Fruit fly (Drosophila melanogaster) whole organism, embryonic: ENCODE measurements around the gene Hr96.

ENCODE experiments used
- Abd-B ChIP-seq: fragments of 200-800 bp; sonication (Bioruptor generic); optimal IDR thresholded peaks from 2 replicates; lab custom pipeline; 2018; ENCODE audit warnings: missing biosample characterization, mild to moderate bottlenecking, missing genetic modification characterization, moderate library complexity
- Bgb ChIP-seq: fragments of 200-800 bp; sonication (Bioruptor generic); IDR thresholded peaks from 2 replicates; pipeline ENCODE4 v1.3.6; 2022; ENCODE audit warnings: missing biosample characterization, missing genetic modification characterization; ENCODE audit not compliant: partially characterized antibody
- CG10462 ChIP-seq: fragments of 200-800 bp; sonication (Bioruptor generic); optimal IDR thresholded peaks from 2 replicates; lab custom pipeline; 2016; ENCODE audit warnings: missing biosample characterization, missing genetic modification characterization
- CG10979 ChIP-seq: fragments of 200-800 bp; sonication (Bioruptor generic); optimal IDR thresholded peaks from 2 replicates; lab custom pipeline; 2018; ENCODE audit warnings: missing biosample characterization, mild to moderate bottlenecking, missing genetic modification characterization, moderate library complexity
- CG11504 ChIP-seq: fragments of 200-800 bp; sonication (Bioruptor generic); optimal IDR thresholded peaks from 3 replicates; lab custom pipeline; 2019; ENCODE audit warnings: missing biosample characterization, mild to moderate bottlenecking, missing genetic modification characterization, moderate library complexity
- CG1233 ChIP-seq: fragments of 200-800 bp; sonication (Bioruptor generic); optimal IDR thresholded peaks from 4 replicates; lab custom pipeline; 2018; ENCODE audit warnings: missing biosample characterization, mild to moderate bottlenecking, missing genetic modification characterization
- CG15269 ChIP-seq: fragments of 200-800 bp; sonication (Bioruptor generic); optimal IDR thresholded peaks from 2 replicates; lab custom pipeline; 2018; ENCODE audit warnings: missing biosample characterization, mild to moderate bottlenecking, missing genetic modification characterization, moderate library complexity
- CG17186 ChIP-seq: fragments of 200-800 bp; sonication (Bioruptor generic); optimal IDR thresholded peaks from 3 replicates; lab custom pipeline; 2017; ENCODE audit warnings: missing biosample characterization, missing genetic modification reagents, missing genetic modification characterization
- CG2712 ChIP-seq: fragments of 200-800 bp; optimal IDR thresholded peaks from 3 replicates; lab custom pipeline; 2019; ENCODE audit warnings: missing biosample characterization, mild to moderate bottlenecking, missing genetic modification characterization, moderate library complexity
- CG30020 ChIP-seq: fragments of 200-800 bp; optimal IDR thresholded peaks from 2 replicates; lab custom pipeline; 2019; ENCODE audit warnings: missing biosample characterization, mild to moderate bottlenecking, missing genetic modification characterization, moderate library complexity
- CG32532 ChIP-seq: fragments of 200-800 bp; sonication (Bioruptor generic); IDR thresholded peaks from 2 replicates; pipeline ENCODE4 v1.3.6; 2022; ENCODE audit warnings: missing biosample characterization, missing genetic modification characterization
- CG34376 ChIP-seq: fragments of 200-800 bp; sonication (Bioruptor generic); optimal IDR thresholded peaks from 2 replicates; lab custom pipeline; 2018; ENCODE audit warnings: missing biosample characterization, mild to moderate bottlenecking, missing genetic modification characterization
- CG3838 ChIP-seq: fragments of 200-800 bp; sonication (Bioruptor generic); optimal IDR thresholded peaks from 3 replicates; lab custom pipeline; 2016; ENCODE audit warnings: missing biosample characterization, missing genetic modification characterization
- CG3847 ChIP-seq: fragments of 200-800 bp; sonication (Bioruptor generic); IDR thresholded peaks from 2 replicates; pipeline ENCODE4 v1.3.6; 2022; ENCODE audit warnings: missing biosample characterization, missing genetic modification characterization
- CG4424 ChIP-seq: fragments of 200-800 bp; sonication (Bioruptor generic); optimal IDR thresholded peaks from 3 replicates; lab custom pipeline; 2016; ENCODE audit warnings: missing biosample characterization, missing genetic modification characterization
- CG5180 ChIP-seq: fragments of 200-800 bp; sonication (Bioruptor generic); optimal IDR thresholded peaks from 3 replicates; lab custom pipeline; 2017; ENCODE audit warnings: missing biosample characterization, missing genetic modification characterization, mild to moderate bottlenecking, moderate library complexity, missing genetic modification reagents
- CG6654 ChIP-seq: fragments of 200-800 bp; sonication (Bioruptor generic); optimal IDR thresholded peaks from 2 replicates; lab custom pipeline; 2017; ENCODE audit warnings: missing biosample characterization, mild to moderate bottlenecking, missing genetic modification characterization
- CG8478 ChIP-seq: fragments of >200 bp; optimal IDR thresholded peaks from 2 replicates; lab custom pipeline; 2018
- Dbx ChIP-seq: fragments of 200-800 bp; sonication (Bioruptor generic); IDR thresholded peaks from 3 replicates; pipeline ENCODE4 v1.3.6; 2022; ENCODE audit warnings: missing biosample characterization, missing genetic modification characterization
- Dip2 ChIP-seq: fragments of 200-800 bp; sonication (Bioruptor generic); IDR thresholded peaks from 2 replicates; pipeline ENCODE4 v1.3.6; 2022; ENCODE audit warnings: missing biosample characterization, missing genetic modification characterization
- Doc3 ChIP-seq: fragments of 200-800 bp; sonication (Bioruptor generic); IDR thresholded peaks from 3 replicates; pipeline ENCODE4 v1.3.6; 2022; ENCODE audit warnings: missing biosample characterization, missing genetic modification characterization; ENCODE audit not compliant: partially characterized antibody
- Dref ChIP-seq: fragments of 200-800 bp; sonication (Bioruptor generic); IDR thresholded peaks from 2 replicates; pipeline ENCODE4 v1.3.6; 2022; ENCODE audit warnings: missing biosample characterization, missing genetic modification characterization
- HLH3B ChIP-seq: fragments of 200-800 bp; sonication (Bioruptor generic); IDR thresholded peaks from 2 replicates; pipeline ENCODE4 v1.3.6; 2022; ENCODE audit warnings: missing biosample characterization, missing genetic modification characterization
- HLH4C ChIP-seq: fragments of 200-800 bp; sonication (Bioruptor generic); IDR thresholded peaks from 3 replicates; pipeline ENCODE4 v1.3.6; 2022; ENCODE audit warnings: missing biosample characterization, missing genetic modification characterization; ENCODE audit not compliant: partially characterized antibody
- Hsf ChIP-seq: fragments of 200-800 bp; sonication (Bioruptor generic); optimal IDR thresholded peaks from 3 replicates; lab custom pipeline; 2016; ENCODE audit warnings: missing biosample characterization, missing genetic modification characterization
- Kr ChIP-seq: fragments of 200-800 bp; sonication (Bioruptor generic); optimal IDR thresholded peaks from 2 replicates; lab custom pipeline; 2017; ENCODE audit warnings: missing biosample characterization, mild to moderate bottlenecking, missing genetic modification characterization
- Lhr ChIP-seq: fragments of 200-800 bp; sonication (Bioruptor generic); optimal IDR thresholded peaks from 3 replicates; lab custom pipeline; 2017; ENCODE audit warnings: mild to moderate bottlenecking, missing biosample characterization, missing genetic modification reagents, missing genetic modification characterization
- Lim3 ChIP-seq: fragments of 200-800 bp; sonication (Bioruptor generic); IDR thresholded peaks from 2 replicates; pipeline ENCODE4 v1.3.6; 2022; ENCODE audit warnings: missing biosample characterization, missing genetic modification characterization
- Lpt ChIP-seq: fragments of >200 bp; optimal IDR thresholded peaks from 2 replicates; lab custom pipeline; 2018; ENCODE audit warnings: missing biosample characterization, missing genetic modification characterization
- Nf-YB ChIP-seq: fragments of 200-800 bp; sonication (Bioruptor generic); optimal IDR thresholded peaks from 3 replicates; lab custom pipeline; 2019; ENCODE audit warnings: missing biosample characterization, mild to moderate bottlenecking, missing genetic modification characterization, moderate library complexity
- Sox100B ChIP-seq: fragments of 200-800 bp; sonication (Bioruptor generic); optimal IDR thresholded peaks from 3 replicates; lab custom pipeline; 2018; ENCODE audit warnings: missing biosample characterization, mild to moderate bottlenecking, missing genetic modification characterization
- Tbp ChIP-seq: fragments of >200 bp; optimal IDR thresholded peaks from 2 replicates; lab custom pipeline; 2018; ENCODE audit warnings: missing biosample characterization, missing genetic modification characterization
- amos ChIP-seq: fragments of 200-800 bp; sonication (Bioruptor generic); IDR thresholded peaks from 2 replicates; pipeline ENCODE4 v1.3.6; 2022; ENCODE audit warnings: missing biosample characterization, missing genetic modification characterization; ENCODE audit not compliant: partially characterized antibody
- az2 ChIP-seq: fragments of 200-800 bp; sonication (Bioruptor generic); optimal IDR thresholded peaks from 3 replicates; lab custom pipeline; 2016; ENCODE audit warnings: missing biosample characterization, missing genetic modification characterization
- dpn ChIP-seq, 2 experiments: fragments of 200-800 bp; sonication (Bioruptor generic); optimal IDR thresholded peaks; 3 replicates each; lab custom pipeline; 2016; ENCODE audit warnings: missing biosample characterization in 2 of 2, missing genetic modification characterization in 2 of 2
- fd96Cb ChIP-seq: fragments of 200-800 bp; sonication (Bioruptor generic); optimal IDR thresholded peaks from 2 replicates; lab custom pipeline; 2018; ENCODE audit warnings: missing biosample characterization, mild to moderate bottlenecking, missing genetic modification characterization, moderate library complexity
- grau ChIP-seq: fragments of 200-800 bp; optimal IDR thresholded peaks from 3 replicates; lab custom pipeline; 2019; ENCODE audit warnings: missing biosample characterization, mild to moderate bottlenecking, missing genetic modification characterization, moderate library complexity
- gro ChIP-seq: fragments of 200-800 bp; sonication (Bioruptor generic); optimal IDR thresholded peaks from 2 replicates; lab custom pipeline; 2016; ENCODE audit warnings: missing biosample characterization, missing genetic modification characterization
- gsb ChIP-seq: fragments of 200-800 bp; sonication (Bioruptor generic); IDR thresholded peaks from 2 replicates; pipeline ENCODE4 v1.3.6; 2022; ENCODE audit warnings: missing biosample characterization, missing genetic modification characterization
- hkb ChIP-seq, 2 experiments: fragments of 200-800 bp in 1 of 2; fragments of >200 bp in 1 of 2; sonication (Bioruptor generic) in 1 of 2; IDR thresholded peaks in 1 of 2; optimal IDR thresholded peaks in 1 of 2; 2 replicates each; pipeline versions ENCODE4 v1.3.6 to Lab custom; 2017 to 2022; ENCODE audit warnings: missing biosample characterization in 1 of 2, missing genetic modification characterization in 1 of 2
- insv ChIP-seq, 2 experiments: fragments of 200-800 bp; sonication (Bioruptor generic); optimal IDR thresholded peaks; 3 replicates each; lab custom pipeline; 2016 to 2018; ENCODE audit warnings: missing biosample characterization in 2 of 2, missing genetic modification characterization in 2 of 2
- oc ChIP-seq: fragments of 200-800 bp; sonication (Bioruptor generic); optimal IDR thresholded peaks from 2 replicates; lab custom pipeline; 2018; ENCODE audit warnings: missing biosample characterization, mild to moderate bottlenecking, missing genetic modification characterization, moderate library complexity
- odd ChIP-seq: fragments of 200-800 bp; sonication (Bioruptor generic); optimal IDR thresholded peaks from 2 replicates; lab custom pipeline; 2017; ENCODE audit warnings: missing biosample characterization, mild to moderate bottlenecking, missing genetic modification characterization
- sens ChIP-seq: fragments of 200-800 bp; sonication (Bioruptor generic); peaks from one replicate; lab custom pipeline; 2016; ENCODE audit warnings: missing biosample characterization, missing genetic modification characterization
- sim ChIP-seq: fragments of 200-800 bp; sonication (Bioruptor generic); IDR thresholded peaks from 2 replicates; pipeline ENCODE4 v1.3.6; 2022; ENCODE audit warnings: missing biosample characterization, missing genetic modification characterization
- slp2 ChIP-seq: fragments of 200-800 bp; sonication (Bioruptor generic); optimal IDR thresholded peaks from 2 replicates; lab custom pipeline; 2016; ENCODE audit warnings: missing biosample characterization, missing genetic modification characterization
- so ChIP-seq: fragments of 200-800 bp; sonication (Bioruptor generic); IDR thresholded peaks from 3 replicates; pipeline ENCODE4 v1.3.6; 2022; ENCODE audit warnings: missing biosample characterization, missing genetic modification characterization
- z ChIP-seq: fragments of 200-800 bp; sonication (Bioruptor generic); IDR thresholded peaks from 3 replicates; pipeline ENCODE4 v1.3.6; 2022; ENCODE audit warnings: missing biosample characterization, missing genetic modification characterization

Gene Hr96

dm6 chr3R:24983537-24984501 is 41.2 kb upstream of the Hr96 start, which contains the start of gene tnc (continued):
- TF ChIP-seq Hsf (GFP tag; lab: Kevin White, UChicago) (no peak), CG11504 (tag; lab: Kevin White, UChicago) (peak; percentile 82), Dbx (GFP tag; lab: Robert Waterston, UW) (no peak), dpn (GFP tag; optimal IDR thresholded peaks at IDR 0.05; lab: Kevin White, UChicago) (peak in 1 of 2 experiments; percentile 29), CG15269 (tag; lab: Kevin White, UChicago) (peak; percentile 66), Sox100B (GFP tag; lab: Kevin White, UChicago) (peak; percentile 61), HLH4C (GFP tag; lab: Robert Waterston, UW) (no peak), sim (no peak), az2 (GFP tag; lab: Kevin White, UChicago) (no peak), gsb (GFP tag; lab: Robert Waterston, UW) (no peak), CG2712 (tag; lab: Kevin White, UChicago) (peak; percentile 69), odd (GFP tag; lab: Kevin White, UChicago) (peak; percentile 4), Tbp (GFP tag; lab: Kevin White, UChicago) (no peak), CG6654 (peak; percentile 14), Dip2 (GFP tag; lab: Robert Waterston, UW) (no peak), CG10462 (GFP tag; lab: Kevin White, UChicago) (peak; percentile 0), Doc3 (no peak), CG32532 (GFP tag; lab: Robert Waterston, UW) (peak; percentile 21; the same call in 1 of the 2 replicates), CG17186 (no peak), so (peak; percentile 43; the same call in 1 of the 3 replicates), CG3838 (GFP tag; lab: Kevin White, UChicago) (no peak), Lim3 (GFP tag; lab: Robert Waterston, UW) (no peak), CG34376 (GFP tag; lab: Kevin White, UChicago) (no peak), Abd-B (peak; percentile 34), slp2 (GFP tag; lab: Kevin White, UChicago) (no peak), z (GFP tag; lab: Robert Waterston, UW) (no peak), grau (peak; percentile 71), CG30020 (tag; lab: Kevin White, UChicago) (no peak), sens (GFP tag; lab: Kevin White, UChicago) (no peak), Nf-YB (GFP tag; lab: Kevin White, UChicago) (peak; percentile 11), CG1233 (peak; percentile 4), Lhr (GFP tag; lab: Kevin White, UChicago) (no peak), CG3847 (peak; percentile 40; the same call in 1 of the 2 replicates), CG10979 (tag; lab: Kevin White, UChicago) (peak; percentile 56), Lpt (GFP tag; lab: Kevin White, UChicago) (no peak), oc (tag; lab: Kevin White, UChicago) (peak; percentile 23), hkb (optimal IDR thresholded peaks at IDR 0.05; lab: Kevin White, UChicago) (no peak), hkb (GFP tag; IDR thresholded peaks at IDR 0.05; lab: Robert Waterston, UW) (peak; percentile 18; the same call in 1 of the 2 replicates), fd96Cb (tag; lab: Kevin White, UChicago) (peak; percentile 60), Bgb (no peak), gro (no peak), Dref (no peak), CG8478 (lab: Kevin White, UChicago) (no peak), HLH3B (GFP tag; lab: Robert Waterston, UW) (0 out of 2 replicates have a peak, but pooled peaks have one; percentile 31), CG4424 (GFP tag; lab: Kevin White, UChicago) (peak; percentile 25), insv (GFP tag; optimal IDR thresholded peaks at IDR 0.05; lab: Kevin White, UChicago) (no peak), CG5180 (GFP tag; lab: Kevin White, UChicago) (peak; percentile 97), Kr (GFP tag; lab: Kevin White, UChicago) (no peak), amos (GFP tag; lab: Robert Waterston, UW) (no peak)
